Fruit fly (Drosophila melanogaster): ENCODE data around the gene csw.

Gene csw

dm6 chrX:2138417-2138816 lies 44.4 kb downstream of the csw start:
- no peak for TF ChIP-seq CTCF (optimal IDR thresholded peaks at IDR 0.05)
- no peak for TF ChIP-seq CG8478 (optimal IDR thresholded peaks at IDR 0.05)

DNA sequence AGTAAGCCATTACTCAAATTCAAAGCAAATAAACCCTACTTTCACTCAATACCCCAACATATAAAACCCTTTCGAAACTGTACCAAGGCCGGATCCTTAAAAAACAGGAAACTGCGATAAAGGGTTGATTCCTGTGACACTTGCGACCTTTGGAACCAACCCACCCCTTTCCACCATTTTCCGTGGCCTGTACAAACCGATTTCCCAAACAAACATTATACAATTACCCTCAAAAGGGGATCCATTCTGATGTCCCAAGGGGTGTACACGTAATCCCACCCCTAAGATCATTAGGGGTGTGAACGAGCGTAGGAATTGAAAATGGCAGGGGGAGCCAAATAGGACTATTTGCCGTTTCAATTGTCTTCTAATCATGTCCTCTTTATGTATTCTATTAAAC lies 45.6 kb downstream of the csw start:
- no peak for TF ChIP-seq CG8478 (optimal IDR thresholded peaks at IDR 0.05)
- TF ChIP-seq CTCF (optimal IDR thresholded peaks at IDR 0.05) = no peak

DNA sequence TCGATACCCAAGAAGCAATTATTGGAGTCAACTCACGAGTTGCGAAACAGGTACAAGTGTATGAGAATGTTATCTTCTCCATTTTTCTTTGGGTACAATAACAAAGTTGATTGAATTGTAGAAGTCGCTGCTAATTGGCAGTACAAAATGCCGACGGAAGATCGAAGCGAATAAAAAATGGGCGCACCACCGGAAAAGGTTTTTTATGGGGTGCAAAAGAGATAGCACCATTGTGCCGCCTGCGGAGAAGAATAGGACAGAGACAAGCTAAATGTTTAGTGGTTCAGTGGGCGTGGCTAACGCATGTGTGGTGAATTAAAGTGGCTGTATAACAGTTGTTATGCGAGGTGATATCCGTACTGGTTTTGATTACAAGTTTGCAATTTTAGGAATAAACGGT lies 46.5 kb downstream of the csw start:
- TF ChIP-seq CG8478 (optimal IDR thresholded peaks at IDR 0.05) (no peak), CTCF (optimal IDR thresholded peaks at IDR 0.05) (no peak)

DNA sequence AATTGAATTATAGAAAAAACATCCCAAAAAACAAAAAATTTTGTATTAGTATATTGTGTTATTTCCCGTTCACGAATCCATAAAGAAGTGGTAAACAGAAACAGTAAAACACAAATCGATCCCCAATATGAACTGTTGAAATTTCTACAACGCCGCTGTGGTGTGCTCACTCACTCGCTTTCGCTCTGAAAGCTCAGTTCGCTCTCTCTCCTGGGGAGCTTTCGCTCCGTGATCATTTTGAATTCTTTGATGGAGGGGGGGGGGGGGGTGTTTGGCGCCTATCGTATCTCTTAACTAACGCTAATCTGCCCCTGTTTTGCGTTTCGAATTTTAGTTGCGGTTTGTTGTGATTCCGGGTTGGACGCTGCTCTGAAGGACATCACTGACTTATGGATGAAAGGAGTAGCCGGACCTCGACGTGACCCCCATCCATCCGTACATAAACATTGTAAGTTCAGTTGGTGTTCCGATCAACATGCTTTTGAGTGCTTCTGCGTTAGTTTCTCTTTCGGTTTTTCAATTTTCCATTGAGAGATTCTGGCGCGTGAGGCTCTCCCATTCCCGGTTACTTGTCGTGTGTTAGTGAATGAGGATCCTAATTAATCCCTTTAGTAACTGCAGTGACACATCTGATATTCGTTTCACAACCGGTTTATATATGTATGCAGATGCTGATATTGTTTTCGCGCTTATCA lies 47.3 kb downstream of the csw start, which contains the start of gene D2hgdh:
Gene D2hgdh (plus strand): TSS at position 331 of the 695 bp plus-strand sequence.
- TF ChIP-seq CTCF (optimal IDR thresholded peaks at IDR 0.05) (no peak), CG8478 (optimal IDR thresholded peaks at IDR 0.05) (no peak)

- no peak for TF ChIP-seq CG8478 (optimal IDR thresholded peaks at IDR 0.05)
- TF ChIP-seq CTCF (optimal IDR thresholded peaks at IDR 0.05) = no peak
Observed at dm6 chrX:2141854-2142216, 47.8 kb downstream of the csw start.

DNA sequence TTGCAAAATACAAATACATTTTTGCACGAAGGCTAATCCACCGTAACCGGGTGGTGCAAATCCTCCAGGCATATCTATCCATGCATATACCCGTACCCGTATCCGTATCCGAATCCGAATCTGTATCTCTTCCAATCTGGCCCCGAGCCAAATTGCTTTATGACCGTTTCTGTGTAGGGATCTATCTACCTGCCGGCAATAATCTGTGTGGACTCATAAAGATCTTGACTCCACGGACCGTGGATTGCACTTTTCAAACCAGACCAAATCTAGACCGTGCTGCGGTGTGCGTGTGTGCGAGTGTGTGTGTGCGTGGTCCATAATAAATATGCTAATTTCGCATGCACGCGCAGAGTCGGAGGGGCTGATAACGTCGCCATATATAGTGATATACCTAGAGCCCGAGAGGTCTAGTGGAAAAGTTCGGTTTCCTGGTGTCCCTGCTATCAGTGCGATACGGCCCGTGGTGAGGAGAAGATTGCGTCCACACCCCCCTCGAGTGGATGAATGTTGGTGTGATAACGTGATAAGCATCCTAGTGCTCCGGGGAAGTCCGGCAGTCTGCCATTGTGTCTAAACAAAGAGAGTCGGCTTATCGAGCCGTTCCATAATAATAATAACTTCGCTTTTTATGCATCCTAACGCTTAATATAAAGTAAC lies 48.4 kb downstream of the csw start:
- TF ChIP-seq CTCF (optimal IDR thresholded peaks at IDR 0.05) (no peak), CG8478 (optimal IDR thresholded peaks at IDR 0.05) (no peak)

DNA sequence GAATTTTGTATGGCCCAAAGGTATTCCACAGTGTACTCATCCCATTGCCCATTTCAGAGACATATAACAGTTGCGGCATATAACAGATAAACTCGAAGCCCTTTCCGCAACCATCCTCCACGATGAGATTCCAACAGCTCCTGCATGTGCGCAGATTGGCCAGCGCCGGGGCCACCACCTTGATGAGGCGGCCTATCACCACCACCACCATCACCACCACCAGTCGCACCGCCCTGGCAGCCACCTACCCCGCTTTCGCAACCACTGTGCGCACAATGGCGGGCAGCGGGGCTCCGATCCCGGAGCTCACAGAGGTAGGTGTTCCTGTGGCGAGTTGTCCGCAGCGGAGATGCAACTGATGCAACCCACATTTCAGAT lies 48.9 kb downstream of the csw start:
- TF ChIP-seq CG8478 (optimal IDR thresholded peaks at IDR 0.05) (no peak), CTCF (optimal IDR thresholded peaks at IDR 0.05) (no peak)

dm6 chrX:2145114-2145513 lies 51.1 kb downstream of the csw start, which contains the start of gene Pgd:
Pgd (plus strand) TSS chrX:2145136.
- TF ChIP-seq CG8478 (optimal IDR thresholded peaks at IDR 0.05) = no peak
- TF ChIP-seq CTCF (optimal IDR thresholded peaks at IDR 0.05) = no peak

dm6 chrX:2145690-2146470 lies 51.8 kb downstream of the csw start:
- TF ChIP-seq CTCF (optimal IDR thresholded peaks at IDR 0.05) (no peak), CG8478 (optimal IDR thresholded peaks at IDR 0.05) (no peak)

dm6 chrX:2146574-2146973 lies 52.5 kb downstream of the csw start:
- TF ChIP-seq CG8478 (optimal IDR thresholded peaks at IDR 0.05) (no peak), CTCF (optimal IDR thresholded peaks at IDR 0.05) (no peak)

dm6 chrX:2147475-2147874 lies 53.4 kb downstream of the csw start:
- no peak for TF ChIP-seq CTCF (optimal IDR thresholded peaks at IDR 0.05)
- no peak for TF ChIP-seq CG8478 (optimal IDR thresholded peaks at IDR 0.05)

DNA sequence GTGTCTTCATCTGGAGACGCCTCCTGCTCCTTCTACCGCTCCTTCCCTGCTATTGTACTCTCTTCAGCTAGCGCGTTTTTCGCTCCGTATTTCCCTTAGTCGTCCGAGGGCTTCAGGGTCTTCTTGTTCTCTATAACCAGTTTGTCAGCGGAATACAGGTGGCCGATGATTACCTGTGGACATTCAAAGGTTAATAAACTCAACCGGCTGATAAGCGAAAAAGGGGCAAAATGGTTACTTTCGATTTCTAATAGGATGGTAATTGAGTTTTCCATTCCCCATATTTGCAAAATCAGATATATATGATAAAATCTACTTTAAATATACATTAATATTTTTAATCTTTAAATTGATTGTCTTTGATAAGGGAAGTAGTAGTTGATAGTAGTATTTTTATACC lies 54.6 kb downstream of the csw start:
- TF ChIP-seq CG8478 (optimal IDR thresholded peaks at IDR 0.05) = no peak
- no peak for TF ChIP-seq CTCF (optimal IDR thresholded peaks at IDR 0.05)

dm6 chrX:2149478-2149877 lies 55.4 kb downstream of the csw start, which contains the start of gene bcn92:
bcn92 (minus strand) TSS chrX:2149647.
- TF ChIP-seq CG8478 (optimal IDR thresholded peaks at IDR 0.05) = no peak
- peak in 1 of 2 experiments; percentile 15 for TF ChIP-seq CTCF (optimal IDR thresholded peaks at IDR 0.05)

- no peak for TF ChIP-seq CG8478 (optimal IDR thresholded peaks at IDR 0.05)
- peak; percentile 11 to 42 for TF ChIP-seq CTCF (optimal IDR thresholded peaks at IDR 0.05)
Observed at dm6 chrX:2155868-2156267, 61.8 kb downstream of the csw start.

DNA sequence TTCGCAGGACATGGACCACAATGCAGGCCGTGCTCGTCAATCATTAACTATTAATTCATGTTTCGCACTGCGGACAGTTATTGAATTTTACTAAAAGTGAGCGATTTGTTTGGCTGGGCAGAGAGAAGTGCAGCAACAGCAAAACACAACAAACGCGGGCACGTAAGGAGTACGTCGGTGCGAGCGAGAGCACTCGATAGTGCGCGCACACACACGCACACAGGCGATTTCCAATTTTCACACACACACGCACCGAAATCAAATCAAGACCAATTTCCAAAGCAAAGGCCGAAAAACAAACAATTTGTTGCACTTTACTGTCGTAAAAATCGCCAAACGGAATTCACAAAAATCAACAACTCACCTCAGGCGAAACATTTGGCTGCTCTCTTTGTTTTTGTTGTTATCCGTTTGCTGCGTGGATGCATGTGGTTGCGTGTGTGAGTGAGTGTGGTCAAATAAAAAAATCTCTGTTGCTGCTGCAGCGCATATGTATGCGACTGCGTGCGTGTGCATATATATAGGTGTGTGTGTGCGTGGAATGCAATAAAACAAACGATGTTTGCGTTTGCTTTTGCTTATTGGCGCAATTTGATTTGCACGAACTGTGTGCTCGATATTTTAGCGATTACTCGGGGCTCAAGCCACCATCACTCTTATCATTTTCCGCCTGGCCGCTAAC lies 64.0 kb downstream of the csw start:
- peak; percentile 49 for TF ChIP-seq CG8478 (optimal IDR thresholded peaks at IDR 0.05)
- TF ChIP-seq CTCF (optimal IDR thresholded peaks at IDR 0.05) = no peak

Measured in S2 (cell line).